Worm (Caenorhabditis elegans) whole organism, L4 larva: ENCODE results near the gene R02E12.4.

Experiments
- nhr-76 ChIP-seq: fragments of 150-350 bp; optimal IDR thresholded peaks from 2 replicates; lab custom pipeline; 2014; ENCODE audit warnings: missing biosample characterization, missing genetic modification characterization
- pha-4 ChIP-seq, 2 experiments: fragments of 150-350 bp in 1 of 2; fragments of 200-800 bp in 1 of 2; sonication (Bioruptor generic) in 1 of 2; IDR thresholded peaks in 1 of 2; optimal IDR thresholded peaks in 1 of 2; 2 replicates each; pipeline versions ENCODE4 v1.3.6 to Lab custom; 2014 to 2022; ENCODE audit warnings: missing genetic modification characterization in 2 of 2, missing genetic modification reagents in 2 of 2, missing biosample characterization in 1 of 2, missing compliant biosample characterization in 1 of 2
- unc-130 ChIP-seq: sonication (generic microtip); optimal IDR thresholded peaks from 2 replicates; lab custom pipeline; 2016; ENCODE audit warnings: missing genetic modification reagents, missing genetic modification characterization, missing compliant biosample characterization

DNA sequence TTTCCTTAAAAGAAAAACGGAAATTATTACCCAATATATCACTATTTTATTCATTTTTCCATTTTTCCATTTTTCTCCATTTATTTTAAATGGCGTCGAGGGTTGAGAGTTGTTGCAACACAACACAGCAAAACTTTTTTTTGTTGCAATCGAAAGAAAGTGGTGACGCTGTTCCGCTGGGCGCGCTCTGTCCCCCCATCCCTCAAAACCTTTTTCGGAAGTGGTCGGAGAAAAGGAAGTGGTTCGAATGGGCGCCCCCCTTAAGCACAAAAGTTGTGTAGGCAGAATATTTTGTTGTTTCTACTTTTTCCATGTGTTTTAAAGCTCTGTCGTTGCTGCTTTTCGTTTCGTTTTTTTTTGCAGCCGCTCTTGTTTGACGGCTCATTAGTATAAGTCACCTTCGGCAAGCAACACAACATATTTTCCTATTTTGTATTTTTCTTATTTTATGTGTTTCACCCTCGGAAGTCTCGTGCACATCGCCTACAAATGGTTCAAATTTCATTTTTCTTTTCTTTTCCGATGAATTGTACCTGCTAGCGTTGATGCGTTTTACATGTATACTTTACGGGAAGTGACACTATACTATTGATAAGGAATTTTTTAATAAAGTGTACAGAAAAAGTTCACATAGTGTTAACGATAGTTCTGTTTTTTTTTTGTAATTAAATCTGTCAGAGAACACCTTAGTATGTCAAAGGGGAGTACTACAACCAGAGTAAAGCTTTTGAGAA, 12.6 kb downstream of the R02E12.4 start:
- TF ChIP-seq nhr-76 (tag; lab: Kevin White, UChicago) (no peak), pha-4 (GFP tag; IDR thresholded peaks at IDR 0.05; lab: Robert Waterston, UW) (no peak), pha-4 (tag; optimal IDR thresholded peaks at IDR 0.05; lab: Kevin White, UChicago) (no peak), unc-130 (no peak)
